Fruit fly (Drosophila melanogaster) whole organism, embryonic: ENCODE results near the gene CG14258.
A peak's percentile ranks its signal among the peaks of the same experiment; 100 is the strongest.

Experiments
- Ada2b ChIP-seq: fragments of 200-800 bp; sonication (Bioruptor generic); IDR thresholded peaks from 2 replicates; pipeline ENCODE4 v1.3.6; 2022; ENCODE audit warnings: missing biosample characterization, missing genetic modification characterization
- B-H2 ChIP-seq: fragments of 200-800 bp; sonication (Bioruptor generic); optimal IDR thresholded peaks from 2 replicates; lab custom pipeline; 2018; ENCODE audit warnings: missing biosample characterization, mild to moderate bottlenecking, missing genetic modification characterization
- C15 ChIP-seq: fragments of 200-800 bp; sonication (Bioruptor generic); IDR thresholded peaks from 3 replicates; pipeline ENCODE4 v1.3.6; 2022; ENCODE audit warnings: missing biosample characterization, missing genetic modification characterization
- CG10654 ChIP-seq: fragments of 200-800 bp; sonication (Bioruptor generic); optimal IDR thresholded peaks from 2 replicates; lab custom pipeline; 2016; ENCODE audit warnings: missing biosample characterization, missing genetic modification characterization
- CG11247 ChIP-seq: fragments of 200-800 bp; sonication (Bioruptor generic); IDR thresholded peaks from 2 replicates; pipeline ENCODE4 v1.3.6; 2022; ENCODE audit warnings: missing biosample characterization, missing genetic modification characterization
- CG12769 ChIP-seq: fragments of 200-800 bp; sonication (Bioruptor generic); optimal IDR thresholded peaks from 2 replicates; lab custom pipeline; 2019; ENCODE audit warnings: missing biosample characterization, mild to moderate bottlenecking, missing genetic modification characterization, moderate library complexity
- CG14710 ChIP-seq: fragments of 200-800 bp; sonication (Bioruptor generic); optimal IDR thresholded peaks from 3 replicates; lab custom pipeline; 2019; ENCODE audit warnings: missing biosample characterization, mild to moderate bottlenecking, missing genetic modification characterization, moderate library complexity
- CG15073 ChIP-seq: fragments of 200-800 bp; sonication (Bioruptor generic); optimal IDR thresholded peaks from 2 replicates; lab custom pipeline; 2016; ENCODE audit warnings: missing biosample characterization, missing genetic modification characterization
- CG16863 ChIP-seq: fragments of 200-800 bp; sonication (Bioruptor generic); optimal IDR thresholded peaks from 3 replicates; lab custom pipeline; 2016; ENCODE audit warnings: missing biosample characterization, missing genetic modification characterization
- CG18262 ChIP-seq: fragments of 200-800 bp; optimal IDR thresholded peaks from 3 replicates; lab custom pipeline; 2019; ENCODE audit warnings: missing biosample characterization, mild to moderate bottlenecking, missing genetic modification characterization, moderate library complexity
- CG1832 ChIP-seq: fragments of 200-800 bp; sonication (Bioruptor generic); optimal IDR thresholded peaks from 2 replicates; lab custom pipeline; 2017; ENCODE audit warnings: missing biosample characterization, mild to moderate bottlenecking, missing genetic modification characterization, inconsistent platforms
- CG2712 ChIP-seq: fragments of 200-800 bp; optimal IDR thresholded peaks from 3 replicates; lab custom pipeline; 2019; ENCODE audit warnings: missing biosample characterization, mild to moderate bottlenecking, missing genetic modification characterization, moderate library complexity
- CG32772 ChIP-seq: fragments of 200-800 bp; sonication (Bioruptor generic); IDR thresholded peaks from 2 replicates; pipeline ENCODE4 v1.3.6; 2022; ENCODE audit warnings: missing biosample characterization, missing genetic modification characterization
- CG3407 ChIP-seq: fragments of 200-800 bp; sonication (Bioruptor generic); optimal IDR thresholded peaks from 2 replicates; lab custom pipeline; 2018; ENCODE audit warnings: missing biosample characterization, mild to moderate bottlenecking, missing genetic modification characterization
- CG43689 ChIP-seq: fragments of 200-800 bp; sonication (Bioruptor generic); IDR thresholded peaks from 2 replicates; pipeline ENCODE4 v1.3.6; 2022; ENCODE audit warnings: missing biosample characterization, missing genetic modification characterization
- CG6854 ChIP-seq: fragments of 200-800 bp; sonication (Bioruptor generic); optimal IDR thresholded peaks from 3 replicates; lab custom pipeline; 2017; ENCODE audit warnings: missing biosample characterization, mild to moderate bottlenecking, missing genetic modification characterization
- CG7786 ChIP-seq: fragments of 200-800 bp; sonication (Bioruptor generic); optimal IDR thresholded peaks from 2 replicates; lab custom pipeline; 2016; ENCODE audit warnings: missing biosample characterization, missing genetic modification characterization
- CG8089 ChIP-seq: fragments of 200-800 bp; sonication (Bioruptor generic); optimal IDR thresholded peaks from 3 replicates; lab custom pipeline; 2016; ENCODE audit warnings: missing biosample characterization, missing genetic modification characterization
- CG8924 ChIP-seq: fragments of 200-800 bp; optimal IDR thresholded peaks from 3 replicates; lab custom pipeline; 2019; ENCODE audit warnings: missing biosample characterization, mild to moderate bottlenecking, missing genetic modification characterization, moderate library complexity
- CTCF ChIP-seq: fragments of 200-800 bp; sonication (Bioruptor generic); optimal IDR thresholded peaks from 2 replicates; lab custom pipeline; 2017; ENCODE audit warnings: missing biosample characterization, mild to moderate bottlenecking, missing genetic modification characterization, moderate library complexity
- Ets65A ChIP-seq: fragments of 200-800 bp; sonication (Bioruptor generic); peaks from one replicate; lab custom pipeline; 2016; ENCODE audit warnings: missing biosample characterization, missing genetic modification characterization
- Fer1 ChIP-seq: fragments of 200-800 bp; sonication (Bioruptor generic); optimal IDR thresholded peaks from 2 replicates; lab custom pipeline; 2017; ENCODE audit warnings: missing biosample characterization, mild to moderate bottlenecking, missing genetic modification characterization
- Gsc ChIP-seq: fragments of 200-800 bp; sonication (Bioruptor generic); IDR thresholded peaks from 2 replicates; pipeline ENCODE4 v1.3.6; 2022; ENCODE audit warnings: missing biosample characterization, missing genetic modification characterization
- H15 ChIP-seq: fragments of 200-800 bp; sonication (Bioruptor generic); IDR thresholded peaks from 3 replicates; pipeline ENCODE4 v1.3.6; 2022; ENCODE audit warnings: missing biosample characterization, missing genetic modification characterization
- HmgD ChIP-seq: fragments of 200-800 bp; sonication (Bioruptor generic); optimal IDR thresholded peaks from 3 replicates; lab custom pipeline; 2016; ENCODE audit warnings: missing biosample characterization, missing genetic modification characterization
- Lhr ChIP-seq: fragments of 200-800 bp; sonication (Bioruptor generic); optimal IDR thresholded peaks from 3 replicates; lab custom pipeline; 2017; ENCODE audit warnings: mild to moderate bottlenecking, missing biosample characterization, missing genetic modification reagents, missing genetic modification characterization
- Nf-YC ChIP-seq: fragments of 200-800 bp; optimal IDR thresholded peaks from 3 replicates; lab custom pipeline; 2019; ENCODE audit warnings: missing biosample characterization, mild to moderate bottlenecking, missing genetic modification characterization, moderate library complexity
- Optix ChIP-seq: fragments of 200-800 bp; sonication (Bioruptor generic); IDR thresholded peaks from 3 replicates; pipeline ENCODE4 v1.3.6; 2022; ENCODE audit warnings: missing biosample characterization, missing genetic modification characterization
- Ptx1 ChIP-seq: fragments of 200-800 bp; sonication (Bioruptor generic); IDR thresholded peaks from 2 replicates; pipeline ENCODE4 v1.3.6; 2022; ENCODE audit warnings: missing biosample characterization, missing genetic modification characterization
- ara ChIP-seq: fragments of 200-800 bp; sonication (Bioruptor generic); IDR thresholded peaks from 2 replicates; pipeline ENCODE4 v1.3.6; 2022; ENCODE audit warnings: missing biosample characterization, missing genetic modification characterization
- ase ChIP-seq: fragments of 200-800 bp; sonication (Bioruptor generic); IDR thresholded peaks from 3 replicates; pipeline ENCODE4 v1.3.6; 2022; ENCODE audit warnings: missing biosample characterization, missing genetic modification characterization
- crol ChIP-seq: fragments of 200-800 bp; sonication (Bioruptor generic); IDR thresholded peaks from 2 replicates; pipeline ENCODE4 v1.3.6; 2022; ENCODE audit warnings: missing biosample characterization, missing genetic modification characterization
- dati ChIP-seq: fragments of 200-800 bp; sonication (Bioruptor generic); IDR thresholded peaks from 2 replicates; pipeline ENCODE4 v1.3.6; 2022; ENCODE audit warnings: missing biosample characterization, missing genetic modification characterization
- dm ChIP-seq: fragments of 200-800 bp; sonication (Bioruptor generic); optimal IDR thresholded peaks from 3 replicates; lab custom pipeline; 2016; ENCODE audit warnings: missing biosample characterization, missing genetic modification characterization
- dysf ChIP-seq: fragments of 200-800 bp; sonication (Bioruptor generic); IDR thresholded peaks from 3 replicates; pipeline ENCODE4 v1.3.6; 2022; ENCODE audit warnings: missing biosample characterization, missing genetic modification characterization
- en ChIP-seq: fragments of 200-800 bp; sonication (Bioruptor generic); optimal IDR thresholded peaks from 2 replicates; lab custom pipeline; 2016; ENCODE audit warnings: missing biosample characterization, missing genetic modification characterization
- gce ChIP-seq: fragments of 200-800 bp; sonication (Bioruptor generic); IDR thresholded peaks from 3 replicates; pipeline ENCODE4 v1.3.6; 2022; ENCODE audit warnings: missing biosample characterization, missing genetic modification characterization
- gcm ChIP-seq: fragments of 200-800 bp; sonication (Bioruptor generic); optimal IDR thresholded peaks from 2 replicates; lab custom pipeline; 2019; ENCODE audit warnings: missing biosample characterization, mild to moderate bottlenecking, missing genetic modification characterization, moderate library complexity
- gcm2 ChIP-seq: fragments of 200-800 bp; sonication (Bioruptor generic); optimal IDR thresholded peaks from 2 replicates; lab custom pipeline; 2016; ENCODE audit warnings: missing biosample characterization, missing genetic modification characterization
- her ChIP-seq: fragments of 200-800 bp; sonication (Bioruptor generic); optimal IDR thresholded peaks from 2 replicates; lab custom pipeline; 2016; ENCODE audit warnings: missing biosample characterization, missing genetic modification characterization
- jigr1 ChIP-seq: fragments of 200-800 bp; sonication (Bioruptor generic); IDR thresholded peaks from 3 replicates; pipeline ENCODE4 v1.3.6; 2022; ENCODE audit warnings: missing biosample characterization, missing genetic modification characterization
- lola ChIP-seq, 3 experiments: fragments of >200 bp in 2 of 3; fragments of 200-800 bp in 1 of 3; sonication (Bioruptor generic) in 1 of 3; optimal IDR thresholded peaks; 2 replicates each; lab custom pipeline; 2017 to 2019; ENCODE audit warnings: missing biosample characterization in 3 of 3, missing genetic modification characterization in 3 of 3, mild to moderate bottlenecking in 1 of 3, moderate library complexity in 1 of 3
- maf-S ChIP-seq: fragments of 200-800 bp; sonication (Bioruptor generic); optimal IDR thresholded peaks from 2 replicates; lab custom pipeline; 2016; ENCODE audit warnings: missing biosample characterization, missing genetic modification characterization
- scrt ChIP-seq: fragments of 200-800 bp; sonication (Bioruptor generic); optimal IDR thresholded peaks from 2 replicates; lab custom pipeline; 2018; ENCODE audit warnings: missing biosample characterization, mild to moderate bottlenecking, missing genetic modification characterization, moderate library complexity
- sqz ChIP-seq: fragments of 200-800 bp; sonication (Bioruptor generic); optimal IDR thresholded peaks from 3 replicates; lab custom pipeline; 2018; ENCODE audit warnings: missing biosample characterization, mild to moderate bottlenecking, missing genetic modification characterization
- sr ChIP-seq: fragments of 200-800 bp; sonication (Bioruptor generic); IDR thresholded peaks from 3 replicates; pipeline ENCODE4 v1.3.6; 2022; ENCODE audit warnings: missing biosample characterization, missing genetic modification characterization
- toy ChIP-seq: fragments of 200-800 bp; sonication (Bioruptor generic); IDR thresholded peaks from 2 replicates; pipeline ENCODE4 v1.3.6; 2022; ENCODE audit warnings: missing biosample characterization, missing genetic modification characterization
- vnd ChIP-seq: fragments of 200-800 bp; sonication (Bioruptor generic); IDR thresholded peaks from 3 replicates; pipeline ENCODE4 v1.3.6; 2022; ENCODE audit warnings: missing biosample characterization, missing genetic modification characterization; ENCODE audit not compliant: partially characterized antibody
- vvl ChIP-seq: fragments of 200-800 bp; sonication (Bioruptor generic); IDR thresholded peaks from 2 replicates; pipeline ENCODE4 v1.3.6; 2022; ENCODE audit warnings: missing biosample characterization, missing genetic modification characterization
- wek ChIP-seq: fragments of 200-800 bp; sonication (Bioruptor generic); optimal IDR thresholded peaks from 3 replicates; lab custom pipeline; 2018; ENCODE audit warnings: missing biosample characterization, mild to moderate bottlenecking, missing genetic modification characterization, moderate library complexity
- wor ChIP-seq: fragments of 200-800 bp; sonication (Bioruptor generic); IDR thresholded peaks from 2 replicates; pipeline ENCODE4 v1.3.6; 2022; ENCODE audit warnings: missing biosample characterization, missing genetic modification characterization

Gene CG14258

dm6 chr3R:27111784-27112602, 19.1 kb downstream of the CG14258 start, which contains the start of the genes gb and CG5815 (continued):
- peak; percentile 86 for TF ChIP-seq H15 (GFP tag; lab: Robert Waterston, UW)
- peak; percentile 89 for TF ChIP-seq dysf
- TF ChIP-seq CG18262 (tag; lab: Kevin White, UChicago): peak; percentile 87
- peak; percentile 63 for TF ChIP-seq CG3407 (GFP tag; lab: Kevin White, UChicago)
- TF ChIP-seq en (GFP tag; lab: Kevin White, UChicago): peak; percentile 51
- TF ChIP-seq Fer1: peak; percentile 92
- peak; percentile 94 for TF ChIP-seq Ptx1
- no peak for TF ChIP-seq CG12769
- TF ChIP-seq CG8089 (GFP tag; lab: Kevin White, UChicago): peak; percentile 54
- TF ChIP-seq Nf-YC (tag; lab: Kevin White, UChicago): peak; percentile 82
- no peak for TF ChIP-seq Gsc
- TF ChIP-seq Ada2b (GFP tag; lab: Robert Waterston, UW): peak; percentile 91
- peak; percentile 77 for TF ChIP-seq CG16863 (GFP tag; lab: Kevin White, UChicago)
- TF ChIP-seq sr (GFP tag; lab: Robert Waterston, UW): 0 out of 3 replicates have a peak, but pooled peaks have one; percentile 53
- TF ChIP-seq crol (GFP tag; lab: Robert Waterston, UW): no peak
- TF ChIP-seq gce (GFP tag; lab: Robert Waterston, UW): peak; percentile 84
- peak; percentile 98 for TF ChIP-seq Ets65A (GFP tag; lab: Kevin White, UChicago)
- TF ChIP-seq CG2712 (tag; lab: Kevin White, UChicago): peak; percentile 93
- no peak for TF ChIP-seq HmgD (GFP tag; lab: Kevin White, UChicago)
- TF ChIP-seq CG43689: peak; percentile 64
- peak in 1 of 3 experiments; percentile 84 for TF ChIP-seq lola (GFP tag; optimal IDR thresholded peaks at IDR 0.05; lab: Kevin White, UChicago)
- peak; percentile 90 for TF ChIP-seq Optix (GFP tag; lab: Robert Waterston, UW)
- peak; percentile 84 for TF ChIP-seq ase
- TF ChIP-seq wor (GFP tag; lab: Robert Waterston, UW): peak; percentile 69
- peak; percentile 32 for TF ChIP-seq CG15073 (GFP tag; lab: Kevin White, UChicago)
- TF ChIP-seq wek: no peak
- TF ChIP-seq Lhr (GFP tag; lab: Kevin White, UChicago): peak; percentile 95
- peak; percentile 86 for TF ChIP-seq CG10654
- peak; percentile 93 for TF ChIP-seq vvl (GFP tag; lab: Robert Waterston, UW)
- peak; percentile 71 for TF ChIP-seq gcm
- TF ChIP-seq CG14710: peak; percentile 88
- peak; percentile 88 for TF ChIP-seq ara
- TF ChIP-seq dm (GFP tag; lab: Kevin White, UChicago): peak; percentile 85
- TF ChIP-seq CG32772 (GFP tag; lab: Robert Waterston, UW): peak; percentile 87
- no peak; the same call in 1 of the 2 replicates for TF ChIP-seq dati
- peak; percentile 66 for TF ChIP-seq maf-S
- peak; percentile 70 for TF ChIP-seq CG6854 (GFP tag; lab: Kevin White, UChicago)
- peak; percentile 90 for TF ChIP-seq B-H2
- peak; percentile 91 for TF ChIP-seq CG8924 (tag; lab: Kevin White, UChicago)
- peak; percentile 71 for TF ChIP-seq gcm2 (GFP tag; lab: Kevin White, UChicago)
- TF ChIP-seq CG11247 (GFP tag; lab: Robert Waterston, UW): peak; percentile 89
- TF ChIP-seq CG7786 (GFP tag; lab: Kevin White, UChicago): peak; percentile 67
- TF ChIP-seq jigr1 (GFP tag; lab: Robert Waterston, UW): peak; percentile 68; the same call in 1 of the 3 replicates
- no peak for TF ChIP-seq sqz (GFP tag; lab: Kevin White, UChicago)
- TF ChIP-seq her (GFP tag; lab: Kevin White, UChicago): peak; percentile 15
- peak; percentile 75; the same call in 2 of the 3 replicates for TF ChIP-seq C15
- TF ChIP-seq vnd (GFP tag; lab: Robert Waterston, UW): peak; percentile 96
- TF ChIP-seq CTCF (GFP tag; lab: Kevin White, UChicago): peak; percentile 17
- peak; percentile 84 for TF ChIP-seq scrt (GFP tag; lab: Kevin White, UChicago)
- peak; percentile 60; the same call in 1 of the 2 replicates for TF ChIP-seq toy (GFP tag; lab: Robert Waterston, UW)
- peak; percentile 77 for TF ChIP-seq CG1832 (GFP tag; lab: Kevin White, UChicago)
